Worm (Caenorhabditis elegans): ENCODE data around the gene acly-1.
A peak's percentile ranks its signal among the peaks of the same experiment; 100 is the strongest.

Gene acly-1

DNA sequence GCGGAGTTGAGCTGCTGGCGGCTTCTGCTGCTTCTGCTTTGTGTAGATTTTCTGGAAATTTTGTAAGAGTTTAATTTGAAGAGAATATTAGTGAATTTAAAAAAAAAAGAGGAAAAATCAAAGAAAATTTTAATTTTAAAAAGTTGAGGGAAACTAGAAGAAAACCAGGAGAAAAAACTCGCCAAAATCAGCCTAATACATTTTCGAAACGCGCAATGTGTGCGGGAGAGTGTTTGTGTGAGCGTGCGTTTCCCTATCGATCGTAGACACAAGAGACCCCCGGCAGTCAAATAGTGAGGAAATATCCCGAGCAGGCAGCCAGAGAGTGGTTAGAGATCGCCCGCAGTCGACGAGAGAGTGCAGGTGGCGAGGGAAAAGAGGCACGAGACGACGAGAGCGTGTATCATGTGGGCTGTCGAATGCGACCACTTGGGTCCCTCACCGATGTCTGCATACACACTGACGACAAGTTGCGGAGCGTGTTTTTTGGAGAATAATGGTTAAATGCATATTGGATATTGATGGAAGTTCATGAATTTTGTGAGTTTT, 32.7 kb upstream of the acly-1 start, which contains the start of gene zfp-3:
TSS of gene zfp-3 (minus strand) at position 51 of the 549 bp plus-strand sequence.
- TF ChIP-seq skn-1 (tag; optimal IDR thresholded peaks at IDR 0.05) = peak; percentile 66
- no peak for TF ChIP-seq elt-3 (tag; optimal IDR thresholded peaks at IDR 0.05)
- TF ChIP-seq ztf-11 (tag; optimal IDR thresholded peaks at IDR 0.05) = peak; percentile 14
- peak; percentile 92 for TF ChIP-seq mab-5 (tag; optimal IDR thresholded peaks at IDR 0.05)
- TF ChIP-seq sem-4 (tag; optimal IDR thresholded peaks at IDR 0.05) = peak; percentile 87
- TF ChIP-seq fos-1 (tag; optimal IDR thresholded peaks at IDR 0.05) = peak; percentile 97
- TF ChIP-seq R02D3.7 (tag; optimal IDR thresholded peaks at IDR 0.05) = peak; percentile 12
- TF ChIP-seq nhr-12 (tag; optimal IDR thresholded peaks at IDR 0.05) = no peak
- TF ChIP-seq ztf-1 (GFP tag; conservative IDR thresholded peaks at IDR 0.05) = no peak
- peak; percentile 93 for TF ChIP-seq nhr-6 (tag; optimal IDR thresholded peaks at IDR 0.05)
- TF ChIP-seq nhr-129 (tag; optimal IDR thresholded peaks at IDR 0.05) = peak; percentile 96
- peak; percentile 75 for TF ChIP-seq nhr-237 (tag; optimal IDR thresholded peaks at IDR 0.05)
- TF ChIP-seq nhr-11 (tag; optimal IDR thresholded peaks at IDR 0.05) = no peak
- peak; percentile 97 for TF ChIP-seq mdl-1 (tag; optimal IDR thresholded peaks at IDR 0.05)
- peak; percentile 77 to 94 for TF ChIP-seq lsy-2 (tag; optimal IDR thresholded peaks at IDR 0.05)
- TF ChIP-seq nhr-77 (tag; optimal IDR thresholded peaks at IDR 0.05) = peak; percentile 36
- peak; percentile 96 for TF ChIP-seq sma-9 (GFP tag; optimal IDR thresholded peaks at IDR 0.05)
- TF ChIP-seq sma-9 (tag; optimal IDR thresholded peaks at IDR 0.05) = no peak
- TF ChIP-seq nhr-23 (tag; optimal IDR thresholded peaks at IDR 0.05) = no peak
- peak; percentile 94 for TF ChIP-seq crh-2 (tag; optimal IDR thresholded peaks at IDR 0.05)
- TF ChIP-seq lin-11 (tag; optimal IDR thresholded peaks at IDR 0.05) = peak; percentile 97
- no peak for TF ChIP-seq peb-1 (tag; optimal IDR thresholded peaks at IDR 0.05)
- peak; percentile 92 for TF ChIP-seq zag-1 (tag; optimal IDR thresholded peaks at IDR 0.05)
- TF ChIP-seq nhr-10 (tag; optimal IDR thresholded peaks at IDR 0.05) = peak; percentile 53
- TF ChIP-seq lin-39 (tag; optimal IDR thresholded peaks at IDR 0.05) = peak; percentile 36
- TF ChIP-seq mbf-1 (tag; optimal IDR thresholded peaks at IDR 0.05) = no peak
- no peak for TF ChIP-seq elt-1 (tag; optimal IDR thresholded peaks at IDR 0.05)
- peak; percentile 62 for TF ChIP-seq ama-1 (optimal IDR thresholded peaks at IDR 0.05)
- peak; percentile 94 for TF ChIP-seq sma-3 (GFP tag; optimal IDR thresholded peaks at IDR 0.05)
- TF ChIP-seq dmd-4 (tag; optimal IDR thresholded peaks at IDR 0.05) = no peak
- peak; percentile 98 for TF ChIP-seq F13H6.1 (tag; optimal IDR thresholded peaks at IDR 0.05)
- peak; percentile 69 for TF ChIP-seq ZK546.5 (tag; optimal IDR thresholded peaks at IDR 0.05)
- TF ChIP-seq nhr-25 (tag; optimal IDR thresholded peaks at IDR 0.05) = peak; percentile 96
- peak; percentile 86 for TF ChIP-seq lin-13 (GFP tag; optimal IDR thresholded peaks at IDR 0.05)
- peak; percentile 94 for TF ChIP-seq egl-27 (tag; optimal IDR thresholded peaks at IDR 0.05)
- TF ChIP-seq unc-62 (GFP tag; optimal IDR thresholded peaks at IDR 0.05) = peak; percentile 48
- peak; percentile 44 for TF ChIP-seq ceh-16 (tag; optimal IDR thresholded peaks at IDR 0.05)
- peak; percentile 95 for TF ChIP-seq nhr-21 (tag; optimal IDR thresholded peaks at IDR 0.05)
- TF ChIP-seq unc-55 (GFP tag; optimal IDR thresholded peaks at IDR 0.05) = peak; percentile 97
- peak; percentile 84 for TF ChIP-seq snpc-4 (tag; optimal IDR thresholded peaks at IDR 0.05)
- TF ChIP-seq aly-2 (tag; optimal IDR thresholded peaks at IDR 0.05) = no peak
- peak; percentile 93 for TF ChIP-seq ztf-4 (tag; optimal IDR thresholded peaks at IDR 0.05)
- TF ChIP-seq blmp-1 (tag; optimal IDR thresholded peaks at IDR 0.05; ENCODE audit: insufficient read depth) = peak; percentile 84
- TF ChIP-seq alr-1 (tag; optimal IDR thresholded peaks at IDR 0.05) = no peak
- TF ChIP-seq unc-39 (tag; optimal IDR thresholded peaks at IDR 0.05) = no peak
- peak; percentile 98 for TF ChIP-seq C34F6.9 (tag; optimal IDR thresholded peaks at IDR 0.05)
- peak; percentile 85 for TF ChIP-seq gmeb-1 (tag; optimal IDR thresholded peaks at IDR 0.05)
- TF ChIP-seq ceh-82 (tag; optimal IDR thresholded peaks at IDR 0.05) = no peak
- TF ChIP-seq Y55F3AM.14 (GFP tag; optimal IDR thresholded peaks at IDR 0.05) = peak; percentile 60

Data from whole organism, L2 larva.